Worm (Caenorhabditis elegans) whole organism, L1 larva: ENCODE data around the gene R05H10.1.
A peak's percentile ranks its signal among the peaks of the same experiment; 100 is the strongest.

Source experiments
- F16B12.6 ChIP-seq: fragments of 150-350 bp; optimal IDR thresholded peaks from 2 replicates; lab custom pipeline; 2014; ENCODE audit warnings: missing biosample characterization, missing genetic modification characterization
- Y116A8C.19 ChIP-seq: sonication (generic microtip); optimal IDR thresholded peaks from 2 replicates; lab custom pipeline; 2016; ENCODE audit warnings: missing compliant biosample characterization, missing genetic modification characterization, borderline replicate concordance
- alr-1 ChIP-seq: fragments of 200-800 bp; sonication (Bioruptor generic); optimal IDR thresholded peaks from 2 replicates; lab custom pipeline; 2018; ENCODE audit warnings: borderline replicate concordance, mild to moderate bottlenecking, missing genetic modification characterization, missing compliant biosample characterization
- blmp-1 ChIP-seq: fragments of 150-350 bp; optimal IDR thresholded peaks from 2 replicates; lab custom pipeline; 2014; ENCODE audit warnings: missing biosample characterization, missing genetic modification characterization
- ceh-8 ChIP-seq: fragments of 200-800 bp; sonication (Bioruptor generic); optimal IDR thresholded peaks from 2 replicates; lab custom pipeline; 2018; ENCODE audit warnings: mild to moderate bottlenecking, missing genetic modification characterization, moderate library complexity, missing compliant biosample characterization
- ceh-82 ChIP-seq, 3 experiments: fragments of 150-350 bp in 1 of 3; sonication (generic microtip) in 2 of 3; optimal IDR thresholded peaks; 2 replicates each; lab custom pipeline; 2014 to 2017; ENCODE audit warnings: missing biosample characterization in 3 of 3, missing genetic modification characterization in 3 of 3
- ceh-90 ChIP-seq: sonication (generic microtip); optimal IDR thresholded peaks from 2 replicates; lab custom pipeline; 2016; ENCODE audit warnings: missing genetic modification characterization, missing compliant biosample characterization
- dpl-1 ChIP-seq, 3 experiments: fragments of 150-350 bp in 2 of 3; sonication (generic microtip) in 1 of 3; optimal IDR thresholded peaks; 2 replicates each; lab custom pipeline; 2014 to 2017; ENCODE audit warnings: missing biosample characterization in 3 of 3, missing genetic modification characterization in 3 of 3, missing genetic modification reagents in 3 of 3
- dsc-1 ChIP-seq: sonication (generic microtip); optimal IDR thresholded peaks from 2 replicates; lab custom pipeline; 2016; ENCODE audit warnings: mild to moderate bottlenecking, missing genetic modification characterization, missing compliant biosample characterization
- efl-3 ChIP-seq: fragments of 200-800 bp; sonication (Bioruptor generic); optimal IDR thresholded peaks from 2 replicates; lab custom pipeline; 2018; ENCODE audit warnings: mild to moderate bottlenecking, missing genetic modification characterization, missing compliant biosample characterization
- egl-13 ChIP-seq: sonication (generic microtip); optimal IDR thresholded peaks from 2 replicates; lab custom pipeline; 2016; ENCODE audit warnings: missing genotype, missing genetic modification reagents, missing genetic modification characterization, missing compliant biosample characterization
- egl-27 ChIP-seq, 2 experiments: fragments of 150-350 bp in 1 of 2; sonication (generic microtip); optimal IDR thresholded peaks; 3 replicates each; lab custom pipeline; 2017 to 2018; ENCODE audit warnings: missing biosample characterization in 2 of 2, missing genetic modification characterization in 2 of 2, missing genetic modification reagents in 2 of 2
- elt-2 ChIP-seq: sonication (generic microtip); optimal IDR thresholded peaks from 2 replicates; lab custom pipeline; 2016; ENCODE audit warnings: missing genetic modification characterization, mild to moderate bottlenecking, inconsistent platforms, missing compliant biosample characterization, missing genetic modification reagents
- elt-3 ChIP-seq, 6 experiments: fragments of 150-350 bp in 1 of 6; sonication (generic microtip); optimal IDR thresholded peaks; 2 replicates each; lab custom pipeline; 2017 to 2018; ENCODE audit warnings: missing biosample characterization in 6 of 6, missing genetic modification characterization in 6 of 6, inconsistent platforms in 1 of 6
- fkh-10 ChIP-seq: sonication (generic microtip); optimal IDR thresholded peaks from 2 replicates; lab custom pipeline; 2017; ENCODE audit warnings: missing biosample characterization, missing genetic modification reagents, missing genetic modification characterization
- fkh-4 ChIP-seq: sonication (generic microtip); optimal IDR thresholded peaks from 2 replicates; lab custom pipeline; 2016; ENCODE audit warnings: missing compliant biosample characterization, missing genetic modification characterization, borderline replicate concordance
- fkh-8 ChIP-seq: sonication (generic microtip); optimal IDR thresholded peaks from 2 replicates; lab custom pipeline; 2016; ENCODE audit warnings: mild to moderate bottlenecking, missing genetic modification characterization, missing compliant biosample characterization
- fos-1 ChIP-seq: fragments of 150-350 bp; optimal IDR thresholded peaks from 2 replicates; lab custom pipeline; 2014; ENCODE audit warnings: missing biosample characterization, missing genetic modification characterization
- grh-1 ChIP-seq: fragments of 200-800 bp; sonication (Bioruptor generic); IDR thresholded peaks from 2 replicates; pipeline ENCODE4 v1.3.6; 2022; ENCODE audit warnings: missing genetic modification reagents, missing genetic modification characterization, missing compliant biosample characterization
- hlh-4 ChIP-seq: sonication (generic microtip); optimal IDR thresholded peaks from 2 replicates; lab custom pipeline; 2016; ENCODE audit warnings: mild to moderate bottlenecking, missing genetic modification characterization, missing compliant biosample characterization
- irx-1 ChIP-seq: sonication (generic microtip); optimal IDR thresholded peaks from 2 replicates; lab custom pipeline; 2016; ENCODE audit warnings: missing genetic modification characterization, missing compliant biosample characterization
- lin-13 ChIP-seq: fragments of 150-350 bp; optimal IDR thresholded peaks from 2 replicates; lab custom pipeline; 2014; ENCODE audit warnings: missing biosample characterization, missing genetic modification reagents, missing genetic modification characterization
- lin-39 ChIP-seq: fragments of 150-350 bp; optimal IDR thresholded peaks from 2 replicates; lab custom pipeline; 2014; ENCODE audit warnings: missing biosample characterization, missing genetic modification reagents, missing genetic modification characterization
- lir-3 ChIP-seq: sonication (generic microtip); optimal IDR thresholded peaks from 2 replicates; lab custom pipeline; 2016; ENCODE audit warnings: mild to moderate bottlenecking, missing genetic modification characterization, moderate library complexity, missing compliant biosample characterization; ENCODE audit not compliant: poor library complexity
- lsy-2 ChIP-seq, 2 experiments: fragments of 150-350 bp; optimal IDR thresholded peaks; 2 replicates each; lab custom pipeline; 2014; ENCODE audit warnings: missing biosample characterization in 2 of 2, missing genetic modification characterization in 2 of 2
- mab-9 ChIP-seq: fragments of 200-800 bp; sonication (Bioruptor generic); IDR thresholded peaks from 2 replicates; pipeline ENCODE4 v1.3.6; 2022; ENCODE audit warnings: missing genetic modification reagents, missing genetic modification characterization, missing compliant biosample characterization
- mdl-1 ChIP-seq, 2 experiments: fragments of 150-350 bp; optimal IDR thresholded peaks; 2 replicates each; lab custom pipeline; 2014 to 2017; ENCODE audit warnings: missing biosample characterization in 2 of 2, missing genetic modification characterization in 2 of 2, inconsistent platforms in 1 of 2
- mep-1 ChIP-seq: fragments of 150-350 bp; optimal IDR thresholded peaks from 2 replicates; lab custom pipeline; 2014; ENCODE audit warnings: missing biosample characterization, missing genetic modification characterization
- nhr-12 ChIP-seq: sonication (generic microtip); optimal IDR thresholded peaks from 2 replicates; lab custom pipeline; 2017; ENCODE audit warnings: missing biosample characterization, missing genetic modification characterization
- nhr-19 ChIP-seq: fragments of 200-800 bp; sonication (Bioruptor generic); conservative IDR thresholded peaks from 2 replicates; pipeline ENCODE4 v1.3.6; 2022; ENCODE audit warnings: missing genetic modification characterization, missing compliant biosample characterization
- nhr-47 ChIP-seq: sonication (generic microtip); optimal IDR thresholded peaks from 2 replicates; lab custom pipeline; 2016; ENCODE audit warnings: mild to moderate bottlenecking, missing genetic modification characterization, moderate library complexity, missing compliant biosample characterization
- nhr-71 ChIP-seq: sonication (generic microtip); optimal IDR thresholded peaks from 2 replicates; lab custom pipeline; 2016; ENCODE audit warnings: mild to moderate bottlenecking, missing genetic modification characterization, moderate library complexity, missing compliant biosample characterization
- nhr-85 ChIP-seq: sonication (generic microtip); peaks from one replicate; lab custom pipeline; 2016; ENCODE audit warnings: missing genetic modification characterization, inconsistent platforms, missing compliant biosample characterization
- pax-3 ChIP-seq: fragments of 200-800 bp; sonication (Bioruptor generic); optimal IDR thresholded peaks from 2 replicates; lab custom pipeline; 2018; ENCODE audit warnings: mild to moderate bottlenecking, missing genetic modification characterization, moderate library complexity, missing compliant biosample characterization
- snpc-4 ChIP-seq: fragments of 150-350 bp; optimal IDR thresholded peaks from 2 replicates; lab custom pipeline; 2014; ENCODE audit warnings: missing biosample characterization, missing genetic modification characterization
- snu-23 ChIP-seq: sonication (generic microtip); optimal IDR thresholded peaks from 2 replicates; lab custom pipeline; 2016; ENCODE audit warnings: missing genetic modification characterization, missing compliant biosample characterization
- sox-4 ChIP-seq: sonication (generic microtip); optimal IDR thresholded peaks from 2 replicates; lab custom pipeline; 2016; ENCODE audit warnings: missing genetic modification characterization, missing compliant biosample characterization
- unc-130 ChIP-seq: fragments of 150-350 bp; optimal IDR thresholded peaks from 2 replicates; lab custom pipeline; 2017; ENCODE audit warnings: missing biosample characterization, missing genetic modification characterization, inconsistent platforms
- unc-62 ChIP-seq: fragments of 150-350 bp; optimal IDR thresholded peaks from 2 replicates; lab custom pipeline; 2014; ENCODE audit warnings: missing biosample characterization, missing genetic modification reagents, missing genetic modification characterization
- unc-98 ChIP-seq: fragments of 200-800 bp; sonication (Bioruptor generic); IDR thresholded peaks from 2 replicates; pipeline ENCODE4 v1.3.6; 2022; ENCODE audit warnings: missing genetic modification characterization, missing compliant biosample characterization
- xbp-1 ChIP-seq: sonication (generic microtip); optimal IDR thresholded peaks from 2 replicates; lab custom pipeline; 2016; ENCODE audit warnings: missing genetic modification characterization, missing compliant biosample characterization
- zag-1 ChIP-seq: fragments of 150-350 bp; optimal IDR thresholded peaks from 2 replicates; lab custom pipeline; 2014; ENCODE audit warnings: missing biosample characterization, missing genetic modification characterization
- ztf-11 ChIP-seq, 2 experiments: sonication (generic microtip); optimal IDR thresholded peaks; 2 replicates each; lab custom pipeline; 2016 to 2017; ENCODE audit warnings: missing genetic modification characterization in 2 of 2, missing biosample characterization in 1 of 2, missing compliant biosample characterization in 1 of 2

The R05H10.1 gene

ce11 chrII:14856922-14857321 is 5.3 kb downstream of the R05H10.1 start, which contains the start of gene rbm-28 (continued):
- TF ChIP-seq pax-3: peak; percentile 33
- TF ChIP-seq egl-13 (tag; lab: Kevin White, UChicago): peak; percentile 31
- peak; percentile 8 for TF ChIP-seq sox-4 (tag; lab: Kevin White, UChicago)
- TF ChIP-seq dsc-1 (tag; lab: Kevin White, UChicago): peak; percentile 14
- TF ChIP-seq irx-1 (tag; lab: Kevin White, UChicago): peak; percentile 47
- no peak for TF ChIP-seq hlh-4 (tag; lab: Kevin White, UChicago)
- peak; percentile 53 for TF ChIP-seq blmp-1 (tag; lab: Kevin White, UChicago)
- TF ChIP-seq ztf-11 (tag; optimal IDR thresholded peaks at IDR 0.05; lab: Kevin White, UChicago): peak in 1 of 2 experiments; percentile 42
- peak; percentile 60 for TF ChIP-seq nhr-71
- TF ChIP-seq elt-3 (tag; optimal IDR thresholded peaks at IDR 0.05; lab: Kevin White, UChicago): peak in 1 of 6 experiments; percentile 10
- peak; percentile 54 for TF ChIP-seq mep-1 (tag; lab: Kevin White, UChicago)
- no peak for TF ChIP-seq F16B12.6
- TF ChIP-seq Y116A8C.19 (tag; lab: Kevin White, UChicago): no peak
- peak in 1 of 2 experiments; percentile 37 for TF ChIP-seq lsy-2 (tag; optimal IDR thresholded peaks at IDR 0.05; lab: Kevin White, UChicago)
- TF ChIP-seq xbp-1 (tag; lab: Kevin White, UChicago): peak; percentile 34
- no peak for TF ChIP-seq lin-13 (GFP tag; lab: Kevin White, UChicago)
- TF ChIP-seq mdl-1 (tag; optimal IDR thresholded peaks at IDR 0.05; lab: Kevin White, UChicago): no peak
- TF ChIP-seq nhr-19 (GFP tag; lab: Robert Waterston, UW): no peak
- peak; percentile 37 for TF ChIP-seq snu-23
- no peak for TF ChIP-seq zag-1
- TF ChIP-seq dpl-1 (GFP tag; optimal IDR thresholded peaks at IDR 0.05; lab: Kevin White, UChicago): peak; percentile 76 to 88 (median 77)
- peak; percentile 36 for TF ChIP-seq fkh-8 (tag; lab: Kevin White, UChicago)
- no peak for TF ChIP-seq efl-3 (GFP tag; lab: Kevin White, UChicago)
- TF ChIP-seq lin-39: no peak
- TF ChIP-seq ceh-90 (tag; lab: Kevin White, UChicago): peak; percentile 82
- no peak for TF ChIP-seq ceh-82 (tag; optimal IDR thresholded peaks at IDR 0.05; lab: Kevin White, UChicago)
- peak; percentile 21 for TF ChIP-seq fkh-4 (tag; lab: Kevin White, UChicago)
- peak; percentile 52 for TF ChIP-seq nhr-47 (tag; lab: Kevin White, UChicago)
- peak; percentile 37 for TF ChIP-seq snpc-4 (tag; lab: Kevin White, UChicago)
- 0 out of 2 replicates have a peak, but pooled peaks have one; percentile 15 for TF ChIP-seq unc-98 (GFP tag; lab: Robert Waterston, UW)

ce11 chrII:14866156-14866555 is 14.5 kb downstream of the R05H10.1 start:
- TF ChIP-seq nhr-19 (GFP tag; lab: Robert Waterston, UW) (no peak), fkh-10 (GFP tag; lab: Kevin White, UChicago) (no peak), zag-1 (no peak), grh-1 (no peak), nhr-71 (no peak), mab-9 (GFP tag; lab: Robert Waterston, UW) (no peak)
- TF ChIP-seq, all 84 proteins: peak for 0

ce11 chrII:14866668-14867067 is 15.1 kb downstream of the R05H10.1 start, which contains the start of gene gpx-2:
TSS of gene gpx-2 (plus strand) at chrII:14866766.
- peak; percentile 34 for TF ChIP-seq nhr-85 (tag; lab: Kevin White, UChicago)
- no peak for TF ChIP-seq egl-27 (tag; optimal IDR thresholded peaks at IDR 0.05; lab: Kevin White, UChicago)
- TF ChIP-seq fos-1 (tag; lab: Kevin White, UChicago): no peak
- no peak for TF ChIP-seq ceh-8 (GFP tag; lab: Kevin White, UChicago)
- TF ChIP-seq lir-3: no peak
- no peak for TF ChIP-seq mab-9 (GFP tag; lab: Robert Waterston, UW)
- no peak for TF ChIP-seq fkh-4 (tag; lab: Kevin White, UChicago)
- TF ChIP-seq blmp-1 (tag; lab: Kevin White, UChicago): no peak
- no peak for TF ChIP-seq nhr-12 (tag; lab: Kevin White, UChicago)
- TF ChIP-seq ztf-11 (tag; optimal IDR thresholded peaks at IDR 0.05; lab: Kevin White, UChicago): no peak
- no peak for TF ChIP-seq unc-62 (GFP tag; lab: Kevin White, UChicago)
- TF ChIP-seq unc-130 (tag; lab: Kevin White, UChicago): no peak
- no peak for TF ChIP-seq alr-1 (tag; lab: Kevin White, UChicago)
- TF ChIP-seq lsy-2 (tag; optimal IDR thresholded peaks at IDR 0.05; lab: Kevin White, UChicago): no peak
- peak; percentile 11 for TF ChIP-seq elt-2 (tag; lab: Kevin White, UChicago)
